Fruit fly (Drosophila melanogaster) whole organism, embryonic: Measurements from ENCODE around the gene Fmr1.
A peak's percentile ranks its signal among the peaks of the same experiment; 100 is the strongest.

Experiments
- Antp ChIP-seq: fragments of 200-800 bp; sonication (Bioruptor generic); optimal IDR thresholded peaks from 3 replicates; lab custom pipeline; 2016; ENCODE audit warnings: missing biosample characterization, missing genetic modification characterization
- CG11398 ChIP-seq: fragments of 200-800 bp; sonication (Bioruptor generic); optimal IDR thresholded peaks from 2 replicates; lab custom pipeline; 2016; ENCODE audit warnings: missing biosample characterization, missing genetic modification characterization
- CG12769 ChIP-seq: fragments of 200-800 bp; sonication (Bioruptor generic); optimal IDR thresholded peaks from 2 replicates; lab custom pipeline; 2019; ENCODE audit warnings: missing biosample characterization, mild to moderate bottlenecking, missing genetic modification characterization, moderate library complexity
- CG13775 ChIP-seq: fragments of 200-800 bp; sonication (Bioruptor generic); optimal IDR thresholded peaks from 3 replicates; lab custom pipeline; 2017; ENCODE audit warnings: missing biosample characterization, mild to moderate bottlenecking, missing genetic modification characterization
- CG13894 ChIP-seq: fragments of 200-800 bp; sonication (Bioruptor generic); optimal IDR thresholded peaks from 3 replicates; lab custom pipeline; 2018; ENCODE audit warnings: missing biosample characterization, mild to moderate bottlenecking, missing genetic modification characterization, moderate library complexity
- CG14050 ChIP-seq: fragments of 200-800 bp; sonication (Bioruptor generic); IDR thresholded peaks from 3 replicates; pipeline ENCODE4 v1.3.6; 2022; ENCODE audit warnings: missing biosample characterization, missing genetic modification characterization
- CG14441 ChIP-seq: fragments of 200-800 bp; sonication (Bioruptor generic); IDR thresholded peaks from 2 replicates; pipeline ENCODE4 v1.3.6; 2022; ENCODE audit warnings: missing biosample characterization, missing genetic modification characterization
- CG1529 ChIP-seq: fragments of 200-800 bp; sonication (Bioruptor generic); optimal IDR thresholded peaks from 3 replicates; lab custom pipeline; 2018; ENCODE audit warnings: missing biosample characterization, missing genetic modification characterization
- CG17359 ChIP-seq: fragments of 200-800 bp; sonication (Bioruptor generic); optimal IDR thresholded peaks from 3 replicates; lab custom pipeline; 2018; ENCODE audit warnings: missing biosample characterization, mild to moderate bottlenecking, missing genetic modification characterization, moderate library complexity
- CG2116 ChIP-seq: fragments of 200-800 bp; sonication (Bioruptor generic); optimal IDR thresholded peaks from 3 replicates; lab custom pipeline; 2018; ENCODE audit warnings: missing biosample characterization, mild to moderate bottlenecking, missing genetic modification characterization
- CG2129 ChIP-seq: fragments of 200-800 bp; sonication (Bioruptor generic); IDR thresholded peaks from 2 replicates; pipeline ENCODE4 v1.3.6; 2022; ENCODE audit warnings: missing biosample characterization, missing genetic modification characterization; ENCODE audit not compliant: partially characterized antibody
- CG4404 ChIP-seq: fragments of 200-800 bp; sonication (Bioruptor generic); IDR thresholded peaks from 2 replicates; pipeline ENCODE4 v1.3.6; 2022; ENCODE audit warnings: missing biosample characterization, missing genetic modification characterization
- CG4854 ChIP-seq: fragments of 200-800 bp; sonication (Bioruptor generic); optimal IDR thresholded peaks from 2 replicates; lab custom pipeline; 2016; ENCODE audit warnings: missing biosample characterization, missing genetic modification characterization, inconsistent platforms
- CG6765 ChIP-seq: fragments of 200-800 bp; sonication (Bioruptor generic); optimal IDR thresholded peaks from 3 replicates; lab custom pipeline; 2017; ENCODE audit warnings: missing biosample characterization, mild to moderate bottlenecking, missing genetic modification characterization
- CHES-1-like ChIP-seq: fragments of 200-800 bp; sonication (Bioruptor generic); optimal IDR thresholded peaks from 2 replicates; lab custom pipeline; 2016; ENCODE audit warnings: missing biosample characterization, missing genetic modification characterization
- CkIIα-i1 ChIP-seq: fragments of 200-800 bp; sonication (Bioruptor generic); IDR thresholded peaks from 2 replicates; pipeline ENCODE4 v1.3.6; 2022; ENCODE audit warnings: missing biosample characterization, missing genetic modification characterization
- CoRest ChIP-seq: fragments of 200-800 bp; sonication (Bioruptor generic); optimal IDR thresholded peaks from 3 replicates; lab custom pipeline; 2018; ENCODE audit warnings: missing biosample characterization, mild to moderate bottlenecking, missing genetic modification characterization, moderate library complexity
- Ets97D ChIP-seq: fragments of 200-800 bp; sonication (Bioruptor generic); optimal IDR thresholded peaks from 3 replicates; lab custom pipeline; 2016; ENCODE audit warnings: missing biosample characterization, missing genetic modification characterization
- HLH3B ChIP-seq: fragments of 200-800 bp; sonication (Bioruptor generic); IDR thresholded peaks from 2 replicates; pipeline ENCODE4 v1.3.6; 2022; ENCODE audit warnings: missing biosample characterization, missing genetic modification characterization
- Jarid2 ChIP-seq: fragments of 200-800 bp; sonication (Bioruptor generic); optimal IDR thresholded peaks from 3 replicates; lab custom pipeline; 2017; ENCODE audit warnings: mild to moderate bottlenecking, missing biosample characterization, missing genetic modification reagents, missing genetic modification characterization
- Neu2 ChIP-seq: fragments of 200-800 bp; sonication (Bioruptor generic); optimal IDR thresholded peaks from 3 replicates; lab custom pipeline; 2016; ENCODE audit warnings: missing biosample characterization, missing genetic modification characterization, borderline replicate concordance
- Nf-YA ChIP-seq: fragments of 200-800 bp; sonication (Bioruptor generic); IDR thresholded peaks from 2 replicates; pipeline ENCODE4 v1.3.6; 2022; ENCODE audit warnings: missing biosample characterization, missing genetic modification characterization
- Ptx1 ChIP-seq: fragments of 200-800 bp; sonication (Bioruptor generic); IDR thresholded peaks from 2 replicates; pipeline ENCODE4 v1.3.6; 2022; ENCODE audit warnings: missing biosample characterization, missing genetic modification characterization
- Ravus ChIP-seq: fragments of 200-800 bp; sonication (Bioruptor generic); IDR thresholded peaks from 2 replicates; pipeline ENCODE4 v1.3.6; 2022; ENCODE audit warnings: missing biosample characterization, missing genetic modification characterization
- Sox100B ChIP-seq: fragments of 200-800 bp; sonication (Bioruptor generic); optimal IDR thresholded peaks from 3 replicates; lab custom pipeline; 2018; ENCODE audit warnings: missing biosample characterization, mild to moderate bottlenecking, missing genetic modification characterization
- Xbp1 ChIP-seq: fragments of 200-800 bp; sonication (Bioruptor generic); optimal IDR thresholded peaks from 3 replicates; lab custom pipeline; 2016; ENCODE audit warnings: missing biosample characterization, mild to moderate bottlenecking, missing genetic modification characterization
- Xrp1 ChIP-seq: fragments of 200-800 bp; sonication (Bioruptor generic); IDR thresholded peaks from 2 replicates; pipeline ENCODE4 v1.3.6; 2022; ENCODE audit warnings: missing biosample characterization, missing genetic modification characterization
- abd-A ChIP-seq: fragments of 200-800 bp; sonication (Bioruptor generic); optimal IDR thresholded peaks from 3 replicates; lab custom pipeline; 2019; ENCODE audit warnings: missing biosample characterization, mild to moderate bottlenecking, missing genetic modification characterization, moderate library complexity
- ash1 ChIP-seq: fragments of 200-800 bp; sonication (Bioruptor generic); optimal IDR thresholded peaks from 2 replicates; lab custom pipeline; 2018; ENCODE audit warnings: missing biosample characterization, mild to moderate bottlenecking, missing genetic modification characterization
- br ChIP-seq: fragments of >200 bp; optimal IDR thresholded peaks from 2 replicates; lab custom pipeline; 2017
- bsh ChIP-seq, 2 experiments: fragments of 200-800 bp; sonication (Bioruptor generic); optimal IDR thresholded peaks; 2 replicates each; lab custom pipeline; 2017 to 2018; ENCODE audit warnings: mild to moderate bottlenecking in 2 of 2, missing biosample characterization in 2 of 2, missing genetic modification characterization in 2 of 2, moderate library complexity in 1 of 2
- cas ChIP-seq: fragments of 200-800 bp; sonication (Bioruptor generic); IDR thresholded peaks from 2 replicates; pipeline ENCODE4 v1.3.6; 2022; ENCODE audit warnings: missing biosample characterization, missing genetic modification characterization
- dmrt99B ChIP-seq: fragments of 200-800 bp; sonication (Bioruptor generic); optimal IDR thresholded peaks from 2 replicates; lab custom pipeline; 2018; ENCODE audit warnings: missing biosample characterization, mild to moderate bottlenecking, missing genetic modification characterization, moderate library complexity
- dpn ChIP-seq, 2 experiments: fragments of 200-800 bp; sonication (Bioruptor generic); optimal IDR thresholded peaks; 3 replicates each; lab custom pipeline; 2016; ENCODE audit warnings: missing biosample characterization in 2 of 2, missing genetic modification characterization in 2 of 2
- dysf ChIP-seq: fragments of 200-800 bp; sonication (Bioruptor generic); IDR thresholded peaks from 3 replicates; pipeline ENCODE4 v1.3.6; 2022; ENCODE audit warnings: missing biosample characterization, missing genetic modification characterization
- en ChIP-seq: fragments of 200-800 bp; sonication (Bioruptor generic); optimal IDR thresholded peaks from 2 replicates; lab custom pipeline; 2016; ENCODE audit warnings: missing biosample characterization, missing genetic modification characterization
- h ChIP-seq: fragments of >200 bp; optimal IDR thresholded peaks from 2 replicates; lab custom pipeline; 2017
- hb ChIP-seq: fragments of 200-800 bp; sonication (Bioruptor generic); IDR thresholded peaks from 3 replicates; pipeline ENCODE4 v1.3.6; 2022; ENCODE audit warnings: missing biosample characterization, missing genetic modification characterization; ENCODE audit not compliant: partially characterized antibody
- knrl ChIP-seq: fragments of 200-800 bp; sonication (Bioruptor generic); IDR thresholded peaks from 3 replicates; pipeline ENCODE4 v1.3.6; 2022; ENCODE audit warnings: missing biosample characterization, missing genetic modification characterization; ENCODE audit not compliant: partially characterized antibody
- lov ChIP-seq, 2 experiments: fragments of 200-800 bp in 1 of 2; fragments of >200 bp in 1 of 2; sonication (Bioruptor generic) in 1 of 2; IDR thresholded peaks in 1 of 2; optimal IDR thresholded peaks in 1 of 2; 2 replicates in 1 of 2; 3 replicates in 1 of 2; pipeline versions ENCODE4 v1.3.6 to Lab custom; 2017 to 2022; ENCODE audit warnings: missing biosample characterization in 1 of 2, missing genetic modification characterization in 1 of 2
- odd ChIP-seq: fragments of 200-800 bp; sonication (Bioruptor generic); optimal IDR thresholded peaks from 2 replicates; lab custom pipeline; 2017; ENCODE audit warnings: missing biosample characterization, mild to moderate bottlenecking, missing genetic modification characterization
- pnt ChIP-seq: fragments of 200-800 bp; sonication (Bioruptor generic); optimal IDR thresholded peaks from 3 replicates; lab custom pipeline; 2016; ENCODE audit warnings: missing biosample characterization, missing genetic modification characterization
- schlank ChIP-seq: fragments of 200-800 bp; sonication (Bioruptor generic); optimal IDR thresholded peaks from 2 replicates; lab custom pipeline; 2018; ENCODE audit warnings: missing biosample characterization, mild to moderate bottlenecking, missing genetic modification characterization
- sens-2 ChIP-seq: fragments of 200-800 bp; sonication (Bioruptor generic); IDR thresholded peaks from 2 replicates; pipeline ENCODE4 v1.3.6; 2022; ENCODE audit warnings: missing biosample characterization, missing genetic modification characterization
- sima ChIP-seq: fragments of 200-800 bp; sonication (Bioruptor generic); optimal IDR thresholded peaks from 2 replicates; lab custom pipeline; 2016; ENCODE audit warnings: missing biosample characterization, missing genetic modification characterization
- slbo ChIP-seq: fragments of 200-800 bp; sonication (Bioruptor generic); IDR thresholded peaks from 2 replicates; pipeline ENCODE4 v1.3.6; 2022; ENCODE audit warnings: missing biosample characterization, missing genetic modification characterization
- ssp ChIP-seq: fragments of 200-800 bp; sonication (Bioruptor generic); IDR thresholded peaks from 2 replicates; pipeline ENCODE4 v1.3.6; 2022; ENCODE audit warnings: missing biosample characterization, missing genetic modification characterization
- tin ChIP-seq: fragments of 200-800 bp; sonication (Bioruptor generic); optimal IDR thresholded peaks from 3 replicates; lab custom pipeline; 2016; ENCODE audit warnings: missing biosample characterization, missing genetic modification characterization
- toy ChIP-seq: fragments of 200-800 bp; sonication (Bioruptor generic); IDR thresholded peaks from 2 replicates; pipeline ENCODE4 v1.3.6; 2022; ENCODE audit warnings: missing biosample characterization, missing genetic modification characterization

The Fmr1 gene

DNA sequence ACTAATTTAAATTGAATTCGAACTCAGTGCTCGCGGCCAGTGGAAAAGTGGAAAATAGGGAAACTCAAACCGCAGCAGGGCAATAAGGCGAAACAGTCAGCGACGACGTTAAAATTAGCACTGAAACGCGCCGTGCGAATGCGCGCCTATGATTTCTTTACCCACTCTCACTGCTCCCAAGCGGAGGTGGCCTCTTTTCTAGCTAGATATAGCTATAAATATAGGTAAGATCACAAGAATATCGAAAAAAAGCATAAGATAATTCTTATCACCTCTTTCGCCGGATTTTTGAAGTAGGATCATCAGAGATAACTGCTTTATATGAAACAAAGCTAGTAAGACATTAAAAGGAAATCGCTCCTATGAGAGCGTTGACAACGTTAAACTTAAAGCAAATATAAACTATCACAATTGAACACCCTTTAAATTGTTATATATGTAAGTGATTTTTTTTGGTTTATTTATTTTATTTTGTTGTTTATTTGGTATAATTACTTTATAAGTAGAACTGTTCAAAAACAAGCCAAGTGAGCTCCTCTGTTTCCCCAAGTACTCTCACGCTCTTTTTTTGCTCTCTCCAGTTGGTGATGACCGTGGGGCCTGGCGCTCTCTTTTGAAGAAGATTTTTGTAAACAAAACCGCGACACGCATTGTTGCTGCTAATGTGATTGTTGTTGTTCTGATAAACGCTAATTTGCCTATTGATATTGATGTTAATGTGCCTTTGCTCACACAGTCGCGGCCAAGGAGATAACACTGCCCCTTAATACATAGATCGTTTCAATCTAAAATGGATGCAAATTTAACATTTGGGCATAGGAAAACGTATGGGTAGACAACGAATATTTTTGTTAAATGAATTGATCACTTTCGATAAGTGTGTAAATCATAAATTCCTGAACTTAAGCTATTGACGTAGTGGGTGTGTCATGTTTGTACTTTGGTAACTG, 30.0 kb upstream of the Fmr1 start, which contains the start of gene tws (continued):
- TF ChIP-seq Ets97D (GFP tag; lab: Kevin White, UChicago) (no peak), CG13894 (tag; lab: Kevin White, UChicago) (peak; percentile 35), CG1529 (GFP tag; lab: Kevin White, UChicago) (peak; percentile 24), toy (GFP tag; lab: Robert Waterston, UW) (no peak), ssp (no peak), hb (GFP tag; lab: Robert Waterston, UW) (no peak), ash1 (GFP tag; lab: Kevin White, UChicago) (no peak), slbo (GFP tag; lab: Robert Waterston, UW) (peak; percentile 69), CG2116 (GFP tag; lab: Kevin White, UChicago) (no peak), Nf-YA (GFP tag; lab: Robert Waterston, UW) (no peak), cas (GFP tag; lab: Robert Waterston, UW) (peak; percentile 28; the same call in 1 of the 2 replicates), CG14441 (GFP tag; lab: Robert Waterston, UW) (peak; percentile 72), dysf (GFP tag; lab: Robert Waterston, UW) (peak; percentile 66), CG4404 (GFP tag; lab: Robert Waterston, UW) (no peak), Jarid2 (GFP tag; lab: Kevin White, UChicago) (peak; percentile 57), CG2129 (GFP tag; lab: Robert Waterston, UW) (no peak), dpn (GFP tag; optimal IDR thresholded peaks at IDR 0.05; lab: Kevin White, UChicago) (peak in 1 of 2 experiments; percentile 48), tin (GFP tag; lab: Kevin White, UChicago) (no peak), CoRest (tag; lab: Kevin White, UChicago) (peak; percentile 66), knrl (no peak), CG12769 (tag; lab: Kevin White, UChicago) (peak; percentile 83), sens-2 (GFP tag; lab: Robert Waterston, UW) (no peak), CkIIα-i1 (no peak), abd-A (tag; lab: Kevin White, UChicago) (peak; percentile 92), CG6765 (GFP tag; lab: Kevin White, UChicago) (peak; percentile 59), Antp (GFP tag; lab: Kevin White, UChicago) (no peak), odd (GFP tag; lab: Kevin White, UChicago) (peak; percentile 52), Sox100B (peak; percentile 55), CG14050 (GFP tag; lab: Robert Waterston, UW) (no peak; the same call in 2 of the 3 replicates), bsh (GFP tag; optimal IDR thresholded peaks at IDR 0.05; lab: Kevin White, UChicago) (peak; percentile 6 to 23), Xrp1 (0 out of 2 replicates have a peak, but pooled peaks have one; percentile 13), HLH3B (0 out of 2 replicates have a peak, but pooled peaks have one; percentile 5), Xbp1 (GFP tag; lab: Kevin White, UChicago) (peak; percentile 39), pnt (peak; percentile 4), CHES-1-like (GFP tag; lab: Kevin White, UChicago) (peak; percentile 51), Ravus (GFP tag; lab: Robert Waterston, UW) (no peak), sima (GFP tag; lab: Kevin White, UChicago) (no peak), en (GFP tag; lab: Kevin White, UChicago) (no peak), CG4854 (GFP tag; lab: Kevin White, UChicago) (no peak), CG13775 (GFP tag; lab: Kevin White, UChicago) (peak; percentile 37), CG11398 (GFP tag; lab: Kevin White, UChicago) (no peak), lov (optimal IDR thresholded peaks at IDR 0.05; lab: Kevin White, UChicago) (no peak), lov (GFP tag; IDR thresholded peaks at IDR 0.05; lab: Robert Waterston, UW) (peak; percentile 7; the same call in 1 of the 3 replicates), dmrt99B (tag; lab: Kevin White, UChicago) (peak; percentile 48), schlank (tag; lab: Kevin White, UChicago) (peak; percentile 57), Neu2 (GFP tag; lab: Kevin White, UChicago) (no peak), br (lab: Kevin White, UChicago) (no peak), h (lab: Kevin White, UChicago) (no peak), Ptx1 (peak; percentile 44), CG17359 (tag; lab: Kevin White, UChicago) (peak; percentile 48)
